Worm (Caenorhabditis elegans) whole organism, L4 larva: Measurements from ENCODE around the gene die-1.

Experiments
- jun-1 ChIP-seq: fragments of 150-350 bp; optimal IDR thresholded peaks from 2 replicates; lab custom pipeline; 2014; ENCODE audit warnings: missing biosample characterization, missing genetic modification reagents, missing genetic modification characterization
- lin-1 ChIP-seq: fragments of 200-800 bp; sonication (Bioruptor generic); IDR thresholded peaks from 2 replicates; pipeline ENCODE4 v1.3.6; 2022; ENCODE audit warnings: missing genetic modification reagents, missing genetic modification characterization, missing compliant biosample characterization
- lin-13 ChIP-seq: fragments of 150-350 bp; optimal IDR thresholded peaks from 2 replicates; lab custom pipeline; 2014; ENCODE audit warnings: missing biosample characterization, missing genetic modification reagents, missing genetic modification characterization
- mdl-1 ChIP-seq, 2 experiments: fragments of 150-350 bp in 1 of 2; sonication (generic microtip) in 1 of 2; optimal IDR thresholded peaks; 2 replicates each; lab custom pipeline; 2014 to 2017; ENCODE audit warnings: missing biosample characterization in 2 of 2, missing genetic modification characterization in 2 of 2
- nhr-11 ChIP-seq: fragments of 150-350 bp; optimal IDR thresholded peaks from 2 replicates; lab custom pipeline; 2014; ENCODE audit warnings: missing biosample characterization, missing genetic modification characterization
- nhr-237 ChIP-seq: sonication (generic microtip); optimal IDR thresholded peaks from 2 replicates; lab custom pipeline; 2017; ENCODE audit warnings: missing biosample characterization, missing genetic modification characterization
- nhr-28 ChIP-seq: fragments of 150-350 bp; optimal IDR thresholded peaks from 2 replicates; lab custom pipeline; 2014; ENCODE audit warnings: missing biosample characterization, missing genetic modification characterization
- nhr-41 ChIP-seq: fragments of 200-800 bp; sonication (Bioruptor generic); IDR thresholded peaks from 2 replicates; pipeline ENCODE4 v1.3.6; 2022; ENCODE audit warnings: missing genetic modification reagents, missing genetic modification characterization, missing compliant biosample characterization
- unc-39 ChIP-seq: sonication (generic microtip); optimal IDR thresholded peaks from 2 replicates; lab custom pipeline; 2017; ENCODE audit warnings: missing biosample characterization, missing genetic modification characterization
- unc-62 ChIP-seq, 3 experiments: fragments of 150-350 bp in 1 of 3; sonication (generic microtip); optimal IDR thresholded peaks in 2 of 3; peaks in 1 of 3; 1 replicate in 1 of 3; 2 replicates in 2 of 3; lab custom pipeline; 2014 to 2017; ENCODE audit warnings: missing biosample characterization in 3 of 3, missing genetic modification characterization in 3 of 3, missing genetic modification reagents in 3 of 3, missing genotype in 1 of 3
- ztf-11 ChIP-seq: fragments of 150-350 bp; optimal IDR thresholded peaks from 2 replicates; lab custom pipeline; 2014; ENCODE audit warnings: missing biosample characterization, missing genetic modification characterization

- TF ChIP-seq unc-39 (tag; lab: Kevin White, UChicago) = no peak
- peak in 1 of 2 experiments; percentile 35 for TF ChIP-seq unc-62 (GFP tag; optimal IDR thresholded peaks at IDR 0.05 in 1 of 2; lab: Kevin White, UChicago)
- no peak for TF ChIP-seq unc-62 (tag; optimal IDR thresholded peaks at IDR 0.05; lab: Kevin White, UChicago)
- TF ChIP-seq mdl-1 (tag; optimal IDR thresholded peaks at IDR 0.05; lab: Kevin White, UChicago) = no peak
- TF ChIP-seq lin-1 (GFP tag; lab: Robert Waterston, UW) = no peak
- TF ChIP-seq lin-13 (GFP tag; lab: Kevin White, UChicago) = no peak
- no peak for TF ChIP-seq nhr-41
- TF ChIP-seq nhr-11 = no peak
- TF ChIP-seq jun-1 (tag; lab: Kevin White, UChicago) = no peak
- TF ChIP-seq ztf-11 (tag; lab: Kevin White, UChicago) = no peak
- no peak for TF ChIP-seq nhr-237 (tag; lab: Kevin White, UChicago)
- no peak for TF ChIP-seq nhr-28 (tag; lab: Kevin White, UChicago)
These were observed 16.8 kb upstream of the die-1 start for ce11 chrII:10084482-10084881.
